Fruit fly (Drosophila melanogaster): Measurements from ENCODE around the gene hiro.

hiro gene

dm6 chr3L:687858-688257 is at the start of gene hiro:
Gene hiro, minus strand, starts transcription at chr3L:687958.
- no peak for TF ChIP-seq gl (tag; optimal IDR thresholded peaks at IDR 0.05)
- no peak for TF ChIP-seq Pif1A (GFP tag; optimal IDR thresholded peaks at IDR 0.05)
- TF ChIP-seq CG4496 (GFP tag; IDR thresholded peaks at IDR 0.05), result no peak
- TF ChIP-seq CG8301 (tag; optimal IDR thresholded peaks at IDR 0.05), result no peak
- TF ChIP-seq CG17806 (tag; optimal IDR thresholded peaks at IDR 0.05), result no peak
- no peak for TF ChIP-seq CG14655 (GFP tag; optimal IDR thresholded peaks at IDR 0.05)
- TF ChIP-seq EcR (GFP tag; optimal IDR thresholded peaks at IDR 0.05), result no peak

dm6 chr3L:736542-737166 is 48.9 kb upstream of the hiro start:
- no peak for TF ChIP-seq rn (GFP tag; IDR thresholded peaks at IDR 0.05)
- no peak for TF ChIP-seq CG4496 (GFP tag; IDR thresholded peaks at IDR 0.05)
- TF ChIP-seq CG12605 (GFP tag; IDR thresholded peaks at IDR 0.05), result no peak
- TF ChIP-seq EcR (GFP tag; optimal IDR thresholded peaks at IDR 0.05), result peak; percentile 94
- peak; percentile 73 for TF ChIP-seq CG13204 (GFP tag; optimal IDR thresholded peaks at IDR 0.05)

- TF ChIP-seq fd96Ca (GFP tag; IDR thresholded peaks at IDR 0.05), result 0 out of 3 replicates have a peak, but pooled peaks have one; percentile 43
- TF ChIP-seq Snoo (tag; optimal IDR thresholded peaks at IDR 0.05), result peak; percentile 54
- no peak for TF ChIP-seq CG13204 (GFP tag; optimal IDR thresholded peaks at IDR 0.05)
- TF ChIP-seq gl (tag; optimal IDR thresholded peaks at IDR 0.05), result peak; percentile 42
- peak; percentile 57 for TF ChIP-seq Pif1A (GFP tag; optimal IDR thresholded peaks at IDR 0.05)
- TF ChIP-seq CG10348 (GFP tag; IDR thresholded peaks at IDR 0.05), result no peak
- TF ChIP-seq CG34367 (tag; optimal IDR thresholded peaks at IDR 0.05), result peak; percentile 75
- peak; percentile 50 for TF ChIP-seq Pif1B (GFP tag; optimal IDR thresholded peaks at IDR 0.05)
- TF ChIP-seq Ets98B (GFP tag; IDR thresholded peaks at IDR 0.05), result peak; percentile 45; the same call in 1 of the 2 replicates
- 0 out of 2 replicates have a peak, but pooled peaks have one; percentile 20 for TF ChIP-seq rn (GFP tag; IDR thresholded peaks at IDR 0.05)
- peak; percentile 41 for TF ChIP-seq CG12605 (GFP tag; IDR thresholded peaks at IDR 0.05)
- peak; percentile 64 for TF ChIP-seq CG4496 (GFP tag; IDR thresholded peaks at IDR 0.05)
- peak; percentile 84 for TF ChIP-seq CG8159 (tag; optimal IDR thresholded peaks at IDR 0.05)
- peak; percentile 82 for TF ChIP-seq CG17806 (tag; optimal IDR thresholded peaks at IDR 0.05)
- peak; percentile 76 for TF ChIP-seq CG9948 (tag; optimal IDR thresholded peaks at IDR 0.05)
- no peak for TF ChIP-seq EcR (GFP tag; optimal IDR thresholded peaks at IDR 0.05)
- peak; percentile 47 for TF ChIP-seq CG8301 (tag; optimal IDR thresholded peaks at IDR 0.05)
- peak; percentile 78 for TF ChIP-seq CG15710 (tag; optimal IDR thresholded peaks at IDR 0.05)
- peak; percentile 49 for TF ChIP-seq D1 (tag; optimal IDR thresholded peaks at IDR 0.05)
- peak; percentile 61; the same call in 1 of the 2 replicates for TF ChIP-seq CG32121 (GFP tag; IDR thresholded peaks at IDR 0.05)
- TF ChIP-seq CG14655 (GFP tag; optimal IDR thresholded peaks at IDR 0.05), result peak; percentile 68
These were observed 48.2 kb upstream of the hiro start for dm6 chr3L:735948-736347.

- TF ChIP-seq CG17806 (tag; optimal IDR thresholded peaks at IDR 0.05) (no peak), CG13204 (GFP tag; optimal IDR thresholded peaks at IDR 0.05) (no peak), rn (GFP tag; IDR thresholded peaks at IDR 0.05) (no peak), CG10348 (GFP tag; IDR thresholded peaks at IDR 0.05) (no peak), CG4496 (GFP tag; IDR thresholded peaks at IDR 0.05) (no peak), fd96Ca (GFP tag; IDR thresholded peaks at IDR 0.05) (no peak), gl (tag; optimal IDR thresholded peaks at IDR 0.05) (no peak), Snoo (tag; optimal IDR thresholded peaks at IDR 0.05) (no peak), CG32121 (GFP tag; IDR thresholded peaks at IDR 0.05) (no peak)
These were observed 47.6 kb upstream of the hiro start for dm6 chr3L:735315-735714.

dm6 chr3L:733845-734697 is 46.3 kb upstream of the hiro start:
- TF ChIP-seq Pif1A (GFP tag; optimal IDR thresholded peaks at IDR 0.05) (peak; percentile 54), CG14655 (GFP tag; optimal IDR thresholded peaks at IDR 0.05) (peak; percentile 87), CG32121 (GFP tag; IDR thresholded peaks at IDR 0.05) (no peak), gl (tag; optimal IDR thresholded peaks at IDR 0.05) (peak; percentile 23), CG15710 (tag; optimal IDR thresholded peaks at IDR 0.05) (peak; percentile 89), fd96Ca (GFP tag; IDR thresholded peaks at IDR 0.05) (no peak; the same call in 2 of the 3 replicates), CG12605 (GFP tag; IDR thresholded peaks at IDR 0.05) (peak; percentile 36; the same call in 1 of the 2 replicates), D1 (tag; optimal IDR thresholded peaks at IDR 0.05) (peak; percentile 19), Pif1B (GFP tag; optimal IDR thresholded peaks at IDR 0.05) (peak; percentile 66), CG34367 (tag; optimal IDR thresholded peaks at IDR 0.05) (peak; percentile 77), CG17806 (tag; optimal IDR thresholded peaks at IDR 0.05) (peak; percentile 63), CG8301 (tag; optimal IDR thresholded peaks at IDR 0.05) (peak; percentile 72), CG8159 (tag; optimal IDR thresholded peaks at IDR 0.05) (peak; percentile 85), Snoo (tag; optimal IDR thresholded peaks at IDR 0.05) (no peak), CG9948 (tag; optimal IDR thresholded peaks at IDR 0.05) (peak; percentile 72), Ets98B (GFP tag; IDR thresholded peaks at IDR 0.05) (no peak), CG4496 (GFP tag; IDR thresholded peaks at IDR 0.05) (peak; percentile 24; the same call in 1 of the 3 replicates), rn (GFP tag; IDR thresholded peaks at IDR 0.05) (no peak), EcR (GFP tag; optimal IDR thresholded peaks at IDR 0.05) (peak; percentile 76), CG10348 (GFP tag; IDR thresholded peaks at IDR 0.05) (0 out of 2 replicates have a peak, but pooled peaks have one; percentile 5), CG13204 (GFP tag; optimal IDR thresholded peaks at IDR 0.05) (peak; percentile 40)

Measured in whole organism, pupa.